Fruit fly (Drosophila melanogaster) whole organism, wandering third instar larva: ENCODE results near the gene bocks.

Source experiments
- Abd-B ChIP-seq: fragments of >200 bp; optimal IDR thresholded peaks from 2 replicates; lab custom pipeline; 2017; ENCODE audit warnings: missing biosample characterization, missing genetic modification characterization
- CG32264 ChIP-seq: fragments of 200-800 bp; sonication (Bioruptor generic); optimal IDR thresholded peaks from 2 replicates; lab custom pipeline; 2016; ENCODE audit warnings: missing biosample characterization, missing genetic modification characterization
- CG9705 ChIP-seq: fragments of 200-800 bp; sonication (Bioruptor generic); optimal IDR thresholded peaks from 2 replicates; lab custom pipeline; 2018; ENCODE audit warnings: missing biosample characterization, mild to moderate bottlenecking, missing genetic modification characterization
- CrebA ChIP-seq: fragments of 200-800 bp; sonication (Bioruptor generic); optimal IDR thresholded peaks from 2 replicates; lab custom pipeline; 2016; ENCODE audit warnings: missing biosample characterization, mild to moderate bottlenecking, missing genetic modification characterization, borderline replicate concordance
- Dfd ChIP-seq: fragments of >200 bp; optimal IDR thresholded peaks from 2 replicates; lab custom pipeline; 2017; ENCODE audit warnings: missing biosample characterization, missing genetic modification characterization
- Dif ChIP-seq: fragments of 200-275, 200-300 bp; sonication (Bioruptor generic); optimal IDR thresholded peaks from 2 replicates; lab custom pipeline; 2018; ENCODE audit warnings: missing biosample characterization, missing genetic modification characterization; ENCODE audit not compliant: partially characterized antibody
- GATAd ChIP-seq: sonication (Bioruptor generic); optimal IDR thresholded peaks from 2 replicates; lab custom pipeline; 2016; ENCODE audit warnings: missing biosample characterization, missing genetic modification characterization
- HLH106 ChIP-seq: fragments of 200-800 bp; optimal IDR thresholded peaks from 3 replicates; lab custom pipeline; 2019; ENCODE audit warnings: missing biosample characterization, mild to moderate bottlenecking, missing genetic modification characterization, moderate library complexity
- Hnf4 ChIP-seq: fragments of 200-800 bp; sonication (Bioruptor generic); optimal IDR thresholded peaks from 2 replicates; lab custom pipeline; 2016; ENCODE audit warnings: missing biosample characterization, mild to moderate bottlenecking, missing genetic modification characterization
- Hr78 ChIP-seq: fragments of >200 bp; optimal IDR thresholded peaks from 2 replicates; lab custom pipeline; 2017; ENCODE audit warnings: missing biosample characterization, missing genetic modification characterization
- Hr83 ChIP-seq: fragments of 200-300 bp; sonication (Bioruptor generic); optimal IDR thresholded peaks from 2 replicates; lab custom pipeline; 2016; ENCODE audit warnings: missing biosample characterization, mild to moderate bottlenecking, missing genetic modification characterization, moderate library complexity; ENCODE audit not compliant: poor library complexity, severe bottlenecking
- Jra ChIP-seq: sonication (Bioruptor generic); optimal IDR thresholded peaks from 2 replicates; lab custom pipeline; 2016; ENCODE audit warnings: missing biosample characterization, missing genetic modification characterization
- Mio ChIP-seq: sonication (Bioruptor generic); optimal IDR thresholded peaks from 2 replicates; lab custom pipeline; 2016; ENCODE audit warnings: missing biosample characterization, missing genetic modification characterization
- Myc ChIP-seq: fragments of >200 bp; optimal IDR thresholded peaks from 2 replicates; lab custom pipeline; 2017
- N ChIP-seq: fragments of >200 bp; optimal IDR thresholded peaks from 2 replicates; lab custom pipeline; 2018; ENCODE audit warnings: missing biosample characterization, missing external identifiers, missing genetic modification characterization
- Rel ChIP-seq, 2 experiments: fragments of 200-800 bp; sonication (Bioruptor generic) in 1 of 2; optimal IDR thresholded peaks; 2 replicates in 1 of 2; 3 replicates in 1 of 2; lab custom pipeline; 2016 to 2019; ENCODE audit warnings: mild to moderate bottlenecking in 2 of 2, missing biosample characterization in 2 of 2, missing genetic modification characterization in 2 of 2, moderate library complexity in 1 of 2
- Sp1 ChIP-seq: fragments of 200-800 bp; sonication (Bioruptor generic); optimal IDR thresholded peaks from 3 replicates; lab custom pipeline; 2019; ENCODE audit warnings: missing biosample characterization, mild to moderate bottlenecking, missing genetic modification characterization, moderate library complexity
- Vsx2 ChIP-seq: fragments of 200-300, 225-300 bp; sonication (Bioruptor generic); optimal IDR thresholded peaks from 2 replicates; lab custom pipeline; 2018; ENCODE audit warnings: missing biosample characterization, missing genetic modification characterization; ENCODE audit not compliant: partially characterized antibody
- br ChIP-seq: fragments of 200-800 bp; sonication (Bioruptor generic); optimal IDR thresholded peaks from 2 replicates; lab custom pipeline; 2016; ENCODE audit warnings: missing biosample characterization, missing genetic modification characterization
- brk ChIP-seq: fragments of 200-800 bp; sonication (Bioruptor generic); optimal IDR thresholded peaks from 2 replicates; lab custom pipeline; 2016; ENCODE audit warnings: missing biosample characterization, mild to moderate bottlenecking, missing genetic modification characterization
- dl ChIP-seq, 2 experiments: fragments of 175-275, 200-275 bp in 1 of 2; fragments of 200-275 bp in 1 of 2; sonication (Bioruptor generic); optimal IDR thresholded peaks; lab custom pipeline; 2018; ENCODE audit warnings: mild to moderate bottlenecking in 2 of 2, missing biosample characterization in 2 of 2, missing genetic modification characterization in 2 of 2, moderate library complexity in 2 of 2; ENCODE audit not compliant: partially characterized antibody in 2 of 2, insufficient read depth in 1 of 2
- ey ChIP-seq: fragments of 200-800 bp; sonication (Bioruptor generic); optimal IDR thresholded peaks from 2 replicates; lab custom pipeline; 2016; ENCODE audit warnings: missing biosample characterization, missing genetic modification characterization
- foxo ChIP-seq, 2 experiments: fragments of 200-800 bp; sonication (Bioruptor generic); optimal IDR thresholded peaks; 2 replicates in 1 of 2; 3 replicates in 1 of 2; lab custom pipeline; 2016 to 2017; ENCODE audit warnings: missing biosample characterization in 2 of 2, missing genetic modification characterization in 2 of 2
- fru ChIP-seq: fragments of 200-800 bp; sonication (Bioruptor generic); optimal IDR thresholded peaks from 3 replicates; lab custom pipeline; 2016; ENCODE audit warnings: missing biosample characterization, mild to moderate bottlenecking, missing genetic modification characterization
- h ChIP-seq: fragments of 200-800 bp; sonication (Bioruptor generic); optimal IDR thresholded peaks from 3 replicates; lab custom pipeline; 2016; ENCODE audit warnings: missing biosample characterization, mild to moderate bottlenecking, missing genetic modification characterization
- jim ChIP-seq: fragments of 175-275, 200-325 bp; sonication (Bioruptor generic); optimal IDR thresholded peaks from 2 replicates; lab custom pipeline; 2016; ENCODE audit warnings: missing biosample characterization, mild to moderate bottlenecking, missing genetic modification characterization
- lola ChIP-seq: fragments of >200 bp; optimal IDR thresholded peaks from 2 replicates; lab custom pipeline; 2017; ENCODE audit warnings: missing biosample characterization, missing genetic modification characterization
- psq ChIP-seq: fragments of 200-800 bp; sonication (Bioruptor generic); optimal IDR thresholded peaks from 3 replicates; lab custom pipeline; 2017; ENCODE audit warnings: missing biosample characterization, mild to moderate bottlenecking, missing genetic modification characterization, moderate library complexity
- rgr ChIP-seq: fragments of 200-800 bp; sonication (Bioruptor generic); optimal IDR thresholded peaks from 3 replicates; lab custom pipeline; 2016; ENCODE audit warnings: missing biosample characterization, mild to moderate bottlenecking, missing genetic modification characterization
- sage ChIP-seq: fragments of 200-800 bp; sonication (Bioruptor generic); optimal IDR thresholded peaks from 2 replicates; lab custom pipeline; 2016; ENCODE audit warnings: missing biosample characterization, mild to moderate bottlenecking, missing genetic modification characterization
- sv ChIP-seq: fragments of 200-800 bp; sonication (Bioruptor generic); optimal IDR thresholded peaks from 3 replicates; lab custom pipeline; 2016; ENCODE audit warnings: missing biosample characterization, missing genetic modification characterization
- usp ChIP-seq: fragments of >200 bp; optimal IDR thresholded peaks from 2 replicates; lab custom pipeline; 2017; ENCODE audit warnings: missing biosample characterization, missing genetic modification characterization
- woc ChIP-seq: sonication (Bioruptor generic); optimal IDR thresholded peaks from 2 replicates; lab custom pipeline; 2016; ENCODE audit warnings: missing biosample characterization, mild to moderate bottlenecking, missing genetic modification characterization

Gene bocks

DNA sequence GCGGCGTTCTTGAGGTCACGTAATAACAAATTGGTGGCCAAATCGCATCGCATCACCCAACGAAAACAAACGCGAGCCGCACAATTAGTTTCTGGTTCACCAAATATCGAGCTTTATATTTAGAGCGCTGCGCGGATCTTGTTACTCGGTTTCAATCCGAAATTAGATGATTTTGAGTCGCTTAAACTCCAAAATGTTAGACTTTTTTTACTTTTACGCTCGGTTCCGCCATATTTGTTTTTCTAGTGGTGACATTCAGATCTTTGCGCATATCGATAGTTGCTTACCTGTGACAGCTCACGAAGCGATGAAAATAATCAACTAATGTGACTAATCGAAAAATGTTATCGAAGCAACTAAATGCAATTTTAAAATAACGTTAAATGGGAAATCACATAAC, 46.6 kb upstream of the bocks start, which contains the start of gene Scm:
TSS of gene Scm (minus strand) at position 251 of the 400 bp plus-strand sequence.
- TF ChIP-seq usp (GFP tag; lab: Kevin White, UChicago) (no peak), N (GFP tag; lab: Kevin White, UChicago) (no peak), rgr (GFP tag; lab: Kevin White, UChicago) (peak; percentile 48), Jra (GFP tag; lab: Kevin White, UChicago) (no peak), sv (GFP tag; lab: Kevin White, UChicago) (no peak), Myc (lab: Kevin White, UChicago) (no peak), brk (GFP tag; lab: Kevin White, UChicago) (no peak), Hr78 (GFP tag; lab: Kevin White, UChicago) (no peak), Rel (GFP tag; optimal IDR thresholded peaks at IDR 0.05; lab: Kevin White, UChicago) (no peak), Rel (tag; optimal IDR thresholded peaks at IDR 0.05; lab: Kevin White, UChicago) (peak; percentile 94), lola (GFP tag; lab: Kevin White, UChicago) (no peak), woc (no peak), Dif (GFP tag; lab: Kevin White, UChicago) (no peak), Dfd (GFP tag; lab: Kevin White, UChicago) (no peak)

DNA sequence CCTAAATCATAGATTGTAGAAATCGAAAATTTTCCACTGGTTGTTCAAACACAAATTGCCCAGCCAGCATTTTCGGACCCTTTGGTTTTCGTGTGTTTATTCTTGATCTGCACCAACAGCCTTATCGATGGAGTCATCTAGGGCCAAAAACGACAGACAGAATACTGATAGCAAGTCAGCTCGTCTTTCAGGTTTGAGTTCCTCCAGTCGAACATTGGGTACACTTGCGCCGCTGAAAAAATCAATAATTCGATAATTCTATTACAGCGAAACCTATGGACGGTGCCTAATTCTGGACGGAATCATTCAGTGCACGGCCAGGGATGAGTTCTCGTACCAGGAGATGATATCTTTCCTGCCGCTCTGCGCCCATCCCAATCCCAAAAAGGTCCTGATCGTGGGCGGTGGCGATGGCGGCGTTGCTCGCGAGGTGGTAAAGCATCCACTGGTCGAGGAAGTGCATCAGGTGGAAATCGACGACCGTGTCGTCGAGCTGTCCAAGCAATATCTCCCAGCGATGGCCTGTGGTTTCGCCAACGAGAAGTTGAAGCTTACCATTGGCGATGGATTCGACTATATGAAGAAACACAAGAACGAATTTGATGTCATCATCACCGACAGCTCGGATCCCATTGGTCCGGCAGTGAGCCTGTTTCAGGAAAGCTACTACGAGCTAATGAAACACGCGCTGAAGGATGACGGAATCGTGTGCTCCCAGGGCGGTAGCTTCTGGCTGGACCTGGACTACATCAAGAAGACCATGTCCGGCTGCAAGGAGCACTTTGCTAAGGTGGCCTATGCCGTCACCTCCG, 41.5 kb upstream of the bocks start:
- TF ChIP-seq sv (GFP tag; lab: Kevin White, UChicago), result no peak
- TF ChIP-seq Vsx2 (GFP tag; lab: Kevin White, UChicago), result no peak
- TF ChIP-seq Dif (GFP tag; lab: Kevin White, UChicago), result no peak
- no peak for TF ChIP-seq rgr (GFP tag; lab: Kevin White, UChicago)
- no peak for TF ChIP-seq CrebA (GFP tag; lab: Kevin White, UChicago)
- no peak for TF ChIP-seq Jra (GFP tag; lab: Kevin White, UChicago)

DNA sequence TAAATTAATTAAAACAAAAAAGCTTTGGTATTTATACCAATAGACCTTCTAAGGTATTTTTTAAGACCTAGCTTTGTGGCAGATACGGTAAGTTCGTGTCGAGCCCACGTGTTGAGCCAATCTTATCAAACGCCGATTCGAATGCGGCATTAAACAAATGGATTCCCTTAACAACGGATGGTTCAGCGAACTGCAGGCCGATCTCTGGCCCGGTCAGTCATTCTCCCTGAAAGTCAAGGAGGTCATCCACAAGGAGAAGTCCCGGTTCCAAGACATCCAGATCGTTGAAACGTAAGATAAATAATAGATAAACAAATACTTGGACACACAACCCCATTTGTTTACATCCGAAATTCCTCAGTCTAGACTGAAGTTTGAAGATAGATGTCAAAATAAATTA, 40.8 kb upstream of the bocks start, which contains the start of gene SpdS:
TSS of gene SpdS (plus strand) at position 78 of the 400 bp plus-strand sequence.
- no peak for TF ChIP-seq CrebA (GFP tag; lab: Kevin White, UChicago)
- no peak for TF ChIP-seq ey
- TF ChIP-seq Rel (GFP tag; optimal IDR thresholded peaks at IDR 0.05; lab: Kevin White, UChicago), result no peak
- peak; percentile 48 for TF ChIP-seq Rel (tag; optimal IDR thresholded peaks at IDR 0.05; lab: Kevin White, UChicago)

DNA sequence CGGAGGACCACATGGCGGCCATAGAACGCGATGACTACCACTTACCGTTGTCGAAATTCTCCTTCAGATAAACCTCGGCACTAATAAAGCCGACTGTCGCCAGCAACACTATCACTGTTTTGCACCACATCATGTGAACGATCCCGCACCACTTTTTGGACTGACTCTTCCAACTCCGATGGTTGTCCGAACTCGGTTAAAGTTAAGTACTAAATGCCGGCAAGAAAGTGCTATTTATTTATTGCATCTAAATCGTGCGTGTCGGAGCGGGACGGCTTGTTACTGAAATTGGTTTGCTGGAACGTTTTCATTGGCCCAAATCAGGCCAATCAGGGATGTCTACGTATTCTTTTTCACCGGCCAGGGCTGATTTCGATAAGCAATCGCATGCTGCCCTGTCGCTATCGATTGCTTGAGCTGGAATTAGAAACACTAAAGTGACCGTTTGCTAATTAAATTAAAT, 39.9 kb upstream of the bocks start, which contains the start of gene Calr:
TSS of gene Calr (minus strand) at position 219 of the 463 bp plus-strand sequence.
- TF ChIP-seq Hr83 (peak; percentile 63), Mio (GFP tag; lab: Kevin White, UChicago) (peak; percentile 30), h (peak; percentile 41), HLH106 (tag; lab: Kevin White, UChicago) (no peak), ey (peak; percentile 44), jim (GFP tag; lab: Kevin White, UChicago) (peak; percentile 44), Hnf4 (GFP tag; lab: Kevin White, UChicago) (peak; percentile 61), Dif (GFP tag; lab: Kevin White, UChicago) (peak; percentile 86), sage (GFP tag; lab: Kevin White, UChicago) (no peak), psq (GFP tag; lab: Kevin White, UChicago) (peak; percentile 81), brk (GFP tag; lab: Kevin White, UChicago) (peak; percentile 49), GATAd (GFP tag; lab: Kevin White, UChicago) (no peak), dl (GFP tag; optimal IDR thresholded peaks at IDR 0.05; lab: Kevin White, UChicago; ENCODE audit: insufficient read depth in 1 of 2, partially characterized antibody in 2 of 2) (peak in 1 of 2 experiments; percentile 50), Sp1 (peak; percentile 65), Jra (GFP tag; lab: Kevin White, UChicago) (peak; percentile 50), woc (no peak), Dfd (GFP tag; lab: Kevin White, UChicago) (no peak), Abd-B (GFP tag; lab: Kevin White, UChicago) (no peak), CG9705 (GFP tag; lab: Kevin White, UChicago) (peak; percentile 4), CG32264 (GFP tag; lab: Kevin White, UChicago) (no peak), br (GFP tag; lab: Kevin White, UChicago) (peak; percentile 74), sv (GFP tag; lab: Kevin White, UChicago) (peak; percentile 44), rgr (GFP tag; lab: Kevin White, UChicago) (peak; percentile 64), foxo (GFP tag; optimal IDR thresholded peaks at IDR 0.05; lab: Kevin White, UChicago) (peak; percentile 48 to 52), Rel (GFP tag; optimal IDR thresholded peaks at IDR 0.05; lab: Kevin White, UChicago) (peak; percentile 48), Rel (tag; optimal IDR thresholded peaks at IDR 0.05; lab: Kevin White, UChicago) (peak; percentile 52), fru (peak; percentile 13)
